Worm (Caenorhabditis elegans): ENCODE data around the gene lev-8.
A peak's percentile ranks its signal among the peaks of the same experiment; 100 is the strongest.

lev-8 gene

DNA sequence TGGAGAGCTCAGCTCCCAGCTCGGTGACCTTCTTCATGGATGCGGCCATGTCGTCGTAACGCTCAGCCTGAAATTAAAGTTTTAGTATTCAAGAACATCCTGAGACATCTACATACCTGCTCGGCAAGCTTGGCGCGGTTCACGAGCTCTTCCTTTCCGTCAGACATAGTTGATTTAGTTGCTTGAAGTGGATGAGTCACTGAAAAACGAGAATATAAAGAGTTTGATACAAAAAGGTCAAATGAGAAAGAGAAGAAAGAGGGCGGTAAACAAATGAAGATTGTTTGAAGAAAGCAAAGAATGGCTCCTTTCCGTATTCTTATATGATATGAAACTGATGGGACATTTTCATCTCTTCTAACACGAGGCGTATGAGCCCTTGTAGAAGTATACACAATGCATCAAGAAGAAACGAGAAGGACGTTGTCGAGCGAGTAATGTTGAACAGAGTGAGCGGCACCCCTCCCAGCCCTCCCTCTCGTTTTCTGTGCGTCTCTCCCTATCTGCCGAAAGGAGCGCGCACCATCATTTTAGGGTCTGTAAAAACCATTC lies 44.6 kb downstream of the lev-8 start, which contains the start of gene ftt-2:
ftt-2 (minus strand) TSS at position 206 of the 552 bp plus-strand sequence.
- TF ChIP-seq daf-12 (tag; optimal IDR thresholded peaks at IDR 0.05) (no peak), ama-1 (optimal IDR thresholded peaks at IDR 0.05) (peak; percentile 80), skn-1 (tag; optimal IDR thresholded peaks at IDR 0.05) (no peak)

ce11 chrX:11605766-11606490 lies 45.2 kb downstream of the lev-8 start:
- peak; percentile 99 for TF ChIP-seq sea-2 (GFP tag; optimal IDR thresholded peaks at IDR 0.05)
- TF ChIP-seq nhr-67 (tag; optimal IDR thresholded peaks at IDR 0.05) = peak; percentile 23
- no peak for TF ChIP-seq ceh-16 (tag; optimal IDR thresholded peaks at IDR 0.05)
- no peak for TF ChIP-seq egl-27 (tag; optimal IDR thresholded peaks at IDR 0.05)
- peak; percentile 79 for TF ChIP-seq nhr-43 (tag; optimal IDR thresholded peaks at IDR 0.05; ENCODE audit: poor library complexity, severe bottlenecking)
- TF ChIP-seq daf-12 (tag; optimal IDR thresholded peaks at IDR 0.05) = peak; percentile 59
- peak; percentile 93 for TF ChIP-seq nhr-11 (tag; optimal IDR thresholded peaks at IDR 0.05)
- TF ChIP-seq ztf-11 (tag; optimal IDR thresholded peaks at IDR 0.05) = peak; percentile 10
- peak; percentile 43 for TF ChIP-seq mml-1 (tag; optimal IDR thresholded peaks at IDR 0.05)
- no peak for TF ChIP-seq fkh-2 (tag; optimal IDR thresholded peaks at IDR 0.05)
- peak; percentile 78 for TF ChIP-seq ceh-28 (tag; optimal IDR thresholded peaks at IDR 0.05)
- TF ChIP-seq nhr-23 (tag; optimal IDR thresholded peaks at IDR 0.05) = peak; percentile 86
- TF ChIP-seq ZK546.5 (tag; optimal IDR thresholded peaks at IDR 0.05) = peak; percentile 41
- TF ChIP-seq nhr-237 (tag; optimal IDR thresholded peaks at IDR 0.05) = no peak
- TF ChIP-seq egl-5 (tag; optimal IDR thresholded peaks at IDR 0.05) = peak; percentile 45
- no peak for TF ChIP-seq nhr-28 (tag; optimal IDR thresholded peaks at IDR 0.05)
- TF ChIP-seq jun-1 (tag; optimal IDR thresholded peaks at IDR 0.05) = peak; percentile 84
- TF ChIP-seq hmg-11 (tag; optimal IDR thresholded peaks at IDR 0.05) = peak; percentile 72
- TF ChIP-seq unc-62 (GFP tag; optimal IDR thresholded peaks at IDR 0.05) = no peak
- peak; percentile 79 for TF ChIP-seq ceh-9 (tag; optimal IDR thresholded peaks at IDR 0.05)
- peak in 1 of 3 experiments; percentile 95 for TF ChIP-seq elt-3 (tag; optimal IDR thresholded peaks at IDR 0.05)
- TF ChIP-seq lin-15B (tag; optimal IDR thresholded peaks at IDR 0.05) = peak; percentile 32
- TF ChIP-seq snpc-4 (tag; optimal IDR thresholded peaks at IDR 0.05) = peak; percentile 61
- TF ChIP-seq pqm-1 (tag; optimal IDR thresholded peaks at IDR 0.05) = peak; percentile 58
- TF ChIP-seq R02D3.7 (tag; optimal IDR thresholded peaks at IDR 0.05) = peak; percentile 82
- TF ChIP-seq tbx-2 (tag; optimal IDR thresholded peaks at IDR 0.05) = peak; percentile 93
- TF ChIP-seq nhr-77 (tag; optimal IDR thresholded peaks at IDR 0.05) = peak; percentile 82
- TF ChIP-seq lin-39 (tag; optimal IDR thresholded peaks at IDR 0.05) = peak; percentile 72
- TF ChIP-seq pha-4 (tag; optimal IDR thresholded peaks at IDR 0.05) = peak; percentile 63
- peak; percentile 72 for TF ChIP-seq nhr-25 (tag; optimal IDR thresholded peaks at IDR 0.05)
- peak; percentile 84 for TF ChIP-seq nhr-76 (tag; optimal IDR thresholded peaks at IDR 0.05)
- TF ChIP-seq ztf-4 (tag; optimal IDR thresholded peaks at IDR 0.05) = peak; percentile 86
- peak; percentile 34 for TF ChIP-seq aly-2 (tag; optimal IDR thresholded peaks at IDR 0.05)
- TF ChIP-seq fos-1 (tag; optimal IDR thresholded peaks at IDR 0.05) = peak; percentile 81
- peak; percentile 90 for TF ChIP-seq elt-2 (tag; optimal IDR thresholded peaks at IDR 0.05)
- no peak for TF ChIP-seq unc-39 (tag; optimal IDR thresholded peaks at IDR 0.05)
- peak; percentile 74 for TF ChIP-seq elt-1 (tag; optimal IDR thresholded peaks at IDR 0.05)
- TF ChIP-seq ceh-82 (tag; optimal IDR thresholded peaks at IDR 0.05) = peak; percentile 74
- TF ChIP-seq mdl-1 (tag; optimal IDR thresholded peaks at IDR 0.05) = peak; percentile 8
- peak; percentile 76 for TF ChIP-seq zag-1 (tag; optimal IDR thresholded peaks at IDR 0.05)
- TF ChIP-seq nfya-1 (tag; optimal IDR thresholded peaks at IDR 0.05; ENCODE audit: insufficient read depth) = peak; percentile 66
- peak; percentile 96 for TF ChIP-seq lsy-12 (tag; optimal IDR thresholded peaks at IDR 0.05)
- peak; percentile 6 for TF ChIP-seq nhr-12 (tag; optimal IDR thresholded peaks at IDR 0.05)
- peak; percentile 37 for TF ChIP-seq fkh-10 (GFP tag; optimal IDR thresholded peaks at IDR 0.05)
- peak; percentile 87 to 93 for TF ChIP-seq eor-1 (tag; optimal IDR thresholded peaks at IDR 0.05)
- TF ChIP-seq ama-1 (optimal IDR thresholded peaks at IDR 0.05) = no peak
- TF ChIP-seq skn-1 (tag; optimal IDR thresholded peaks at IDR 0.05) = no peak

Measured in whole organism, L3 larva.